Fruit fly (Drosophila melanogaster) whole organism, wandering third instar larva: ENCODE data around the gene CG33978.

Source experiments
- Abd-B ChIP-seq: fragments of >200 bp; optimal IDR thresholded peaks from 2 replicates; lab custom pipeline; 2017; ENCODE audit warnings: missing biosample characterization, missing genetic modification characterization
- CG9705 ChIP-seq: fragments of 200-800 bp; sonication (Bioruptor generic); optimal IDR thresholded peaks from 2 replicates; lab custom pipeline; 2018; ENCODE audit warnings: missing biosample characterization, mild to moderate bottlenecking, missing genetic modification characterization
- Dfd ChIP-seq: fragments of >200 bp; optimal IDR thresholded peaks from 2 replicates; lab custom pipeline; 2017; ENCODE audit warnings: missing biosample characterization, missing genetic modification characterization
- HLH106 ChIP-seq: fragments of 200-800 bp; optimal IDR thresholded peaks from 3 replicates; lab custom pipeline; 2019; ENCODE audit warnings: missing biosample characterization, mild to moderate bottlenecking, missing genetic modification characterization, moderate library complexity
- Hnf4 ChIP-seq: fragments of 200-800 bp; sonication (Bioruptor generic); optimal IDR thresholded peaks from 2 replicates; lab custom pipeline; 2016; ENCODE audit warnings: missing biosample characterization, mild to moderate bottlenecking, missing genetic modification characterization
- Hr78 ChIP-seq: fragments of >200 bp; optimal IDR thresholded peaks from 2 replicates; lab custom pipeline; 2017; ENCODE audit warnings: missing biosample characterization, missing genetic modification characterization
- Hr83 ChIP-seq: fragments of 200-300 bp; sonication (Bioruptor generic); optimal IDR thresholded peaks from 2 replicates; lab custom pipeline; 2016; ENCODE audit warnings: missing biosample characterization, mild to moderate bottlenecking, missing genetic modification characterization, moderate library complexity; ENCODE audit not compliant: poor library complexity, severe bottlenecking
- Jra ChIP-seq: sonication (Bioruptor generic); optimal IDR thresholded peaks from 2 replicates; lab custom pipeline; 2016; ENCODE audit warnings: missing biosample characterization, missing genetic modification characterization
- Mio ChIP-seq: sonication (Bioruptor generic); optimal IDR thresholded peaks from 2 replicates; lab custom pipeline; 2016; ENCODE audit warnings: missing biosample characterization, missing genetic modification characterization
- Myc ChIP-seq: fragments of >200 bp; optimal IDR thresholded peaks from 2 replicates; lab custom pipeline; 2017
- N ChIP-seq: fragments of >200 bp; optimal IDR thresholded peaks from 2 replicates; lab custom pipeline; 2018; ENCODE audit warnings: missing biosample characterization, missing external identifiers, missing genetic modification characterization
- OdsH ChIP-seq: fragments of 200-800 bp; sonication (Bioruptor generic); optimal IDR thresholded peaks from 2 replicates; lab custom pipeline; 2016; ENCODE audit warnings: missing biosample characterization, mild to moderate bottlenecking, missing genetic modification characterization
- Sp1 ChIP-seq: fragments of 200-800 bp; sonication (Bioruptor generic); optimal IDR thresholded peaks from 3 replicates; lab custom pipeline; 2019; ENCODE audit warnings: missing biosample characterization, mild to moderate bottlenecking, missing genetic modification characterization, moderate library complexity
- Vsx2 ChIP-seq: fragments of 200-300, 225-300 bp; sonication (Bioruptor generic); optimal IDR thresholded peaks from 2 replicates; lab custom pipeline; 2018; ENCODE audit warnings: missing biosample characterization, missing genetic modification characterization; ENCODE audit not compliant: partially characterized antibody
- br ChIP-seq: fragments of 200-800 bp; sonication (Bioruptor generic); optimal IDR thresholded peaks from 2 replicates; lab custom pipeline; 2016; ENCODE audit warnings: missing biosample characterization, missing genetic modification characterization
- brk ChIP-seq: fragments of 200-800 bp; sonication (Bioruptor generic); optimal IDR thresholded peaks from 2 replicates; lab custom pipeline; 2016; ENCODE audit warnings: missing biosample characterization, mild to moderate bottlenecking, missing genetic modification characterization
- dl ChIP-seq, 2 experiments: fragments of 175-275, 200-275 bp in 1 of 2; fragments of 200-275 bp in 1 of 2; sonication (Bioruptor generic); optimal IDR thresholded peaks; lab custom pipeline; 2018; ENCODE audit warnings: mild to moderate bottlenecking in 2 of 2, missing biosample characterization in 2 of 2, missing genetic modification characterization in 2 of 2, moderate library complexity in 2 of 2; ENCODE audit not compliant: partially characterized antibody in 2 of 2, insufficient read depth in 1 of 2
- dmrt93B ChIP-seq: fragments of 200-800 bp; sonication (Bioruptor generic); optimal IDR thresholded peaks from 2 replicates; lab custom pipeline; 2018; ENCODE audit warnings: missing biosample characterization, mild to moderate bottlenecking, missing genetic modification characterization
- ey ChIP-seq: fragments of 200-800 bp; sonication (Bioruptor generic); optimal IDR thresholded peaks from 2 replicates; lab custom pipeline; 2016; ENCODE audit warnings: missing biosample characterization, missing genetic modification characterization
- foxo ChIP-seq, 2 experiments: fragments of 200-800 bp; sonication (Bioruptor generic); optimal IDR thresholded peaks; 2 replicates in 1 of 2; 3 replicates in 1 of 2; lab custom pipeline; 2016 to 2017; ENCODE audit warnings: missing biosample characterization in 2 of 2, missing genetic modification characterization in 2 of 2
- h ChIP-seq: fragments of 200-800 bp; sonication (Bioruptor generic); optimal IDR thresholded peaks from 3 replicates; lab custom pipeline; 2016; ENCODE audit warnings: missing biosample characterization, mild to moderate bottlenecking, missing genetic modification characterization
- jim ChIP-seq: fragments of 175-275, 200-325 bp; sonication (Bioruptor generic); optimal IDR thresholded peaks from 2 replicates; lab custom pipeline; 2016; ENCODE audit warnings: missing biosample characterization, mild to moderate bottlenecking, missing genetic modification characterization
- lola ChIP-seq: fragments of >200 bp; optimal IDR thresholded peaks from 2 replicates; lab custom pipeline; 2017; ENCODE audit warnings: missing biosample characterization, missing genetic modification characterization
- pan ChIP-seq: fragments of >200 bp; optimal IDR thresholded peaks from 2 replicates; lab custom pipeline; 2017
- rgr ChIP-seq: fragments of 200-800 bp; sonication (Bioruptor generic); optimal IDR thresholded peaks from 3 replicates; lab custom pipeline; 2016; ENCODE audit warnings: missing biosample characterization, mild to moderate bottlenecking, missing genetic modification characterization
- sage ChIP-seq: fragments of 200-800 bp; sonication (Bioruptor generic); optimal IDR thresholded peaks from 2 replicates; lab custom pipeline; 2016; ENCODE audit warnings: missing biosample characterization, mild to moderate bottlenecking, missing genetic modification characterization
- sv ChIP-seq: fragments of 200-800 bp; sonication (Bioruptor generic); optimal IDR thresholded peaks from 3 replicates; lab custom pipeline; 2016; ENCODE audit warnings: missing biosample characterization, missing genetic modification characterization
- tai ChIP-seq: sonication (Bioruptor generic); optimal IDR thresholded peaks from 2 replicates; lab custom pipeline; 2016; ENCODE audit warnings: missing biosample characterization, missing genetic modification characterization
- usp ChIP-seq: fragments of >200 bp; optimal IDR thresholded peaks from 2 replicates; lab custom pipeline; 2017; ENCODE audit warnings: missing biosample characterization, missing genetic modification characterization
- woc ChIP-seq: sonication (Bioruptor generic); optimal IDR thresholded peaks from 2 replicates; lab custom pipeline; 2016; ENCODE audit warnings: missing biosample characterization, mild to moderate bottlenecking, missing genetic modification characterization

CG33978 gene

dm6 chr4:149123-149522, 26.3 kb downstream of the CG33978 start:
- peak; percentile 92 for TF ChIP-seq Dfd
- no peak for TF ChIP-seq pan
- TF ChIP-seq CG9705 (GFP tag; lab: Kevin White, UChicago): no peak

dm6 chr4:135953-136352, 39.5 kb downstream of the CG33978 start:
- TF ChIP-seq Vsx2 (GFP tag; lab: Kevin White, UChicago): no peak
- TF ChIP-seq lola (GFP tag; lab: Kevin White, UChicago): no peak
- no peak for TF ChIP-seq br (GFP tag; lab: Kevin White, UChicago)
- peak; percentile 14 for TF ChIP-seq Jra (GFP tag; lab: Kevin White, UChicago)
- peak; percentile 5 for TF ChIP-seq woc (GFP tag; lab: Kevin White, UChicago)

DNA sequence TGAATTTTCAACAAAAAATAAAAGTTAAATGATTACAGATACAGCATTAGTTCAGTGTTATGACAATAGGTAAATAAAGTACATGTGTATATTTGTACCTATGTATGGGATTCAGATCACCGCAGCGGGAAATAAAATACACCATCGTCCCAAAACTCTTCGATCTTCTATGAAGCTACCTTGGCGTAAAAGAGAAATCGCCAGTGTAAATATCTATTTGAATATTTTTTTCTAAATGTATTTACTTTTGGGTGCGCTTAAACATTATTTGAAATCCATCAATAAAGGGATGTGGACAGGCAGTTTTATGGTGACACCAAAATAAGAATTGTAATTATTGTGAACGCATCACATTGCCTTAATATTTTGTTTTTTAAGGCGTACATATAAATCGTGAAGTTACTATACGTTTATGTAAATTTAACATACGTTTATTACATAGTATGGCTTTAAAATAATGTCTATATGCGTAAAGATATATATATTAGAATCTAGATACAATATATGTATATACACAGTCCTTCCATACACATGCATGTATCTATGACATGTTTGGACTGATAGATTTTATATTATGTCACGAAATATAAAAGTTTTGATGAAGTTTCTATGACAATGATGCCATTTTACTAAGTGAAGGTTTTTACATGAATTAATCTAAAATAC, 43.3 kb downstream of the CG33978 start, which contains the start of gene anne:
Gene anne (plus strand): TSS at position 263 of the 666 bp plus-strand sequence.
- TF ChIP-seq HLH106 (tag; lab: Kevin White, UChicago): no peak
- TF ChIP-seq lola (GFP tag; lab: Kevin White, UChicago): no peak
- no peak for TF ChIP-seq Myc
- peak; percentile 53 for TF ChIP-seq N (GFP tag; lab: Kevin White, UChicago)
- peak; percentile 80 for TF ChIP-seq woc (GFP tag; lab: Kevin White, UChicago)
- no peak for TF ChIP-seq Sp1
- peak; percentile 75 for TF ChIP-seq rgr (GFP tag; lab: Kevin White, UChicago)
- TF ChIP-seq Vsx2 (GFP tag; lab: Kevin White, UChicago): peak; percentile 36
- TF ChIP-seq h (GFP tag; lab: Kevin White, UChicago): peak; percentile 6
- no peak for TF ChIP-seq sage
- TF ChIP-seq pan: no peak
- TF ChIP-seq CG9705 (GFP tag; lab: Kevin White, UChicago): peak; percentile 2
- TF ChIP-seq brk (GFP tag; lab: Kevin White, UChicago): peak; percentile 31
- no peak for TF ChIP-seq tai (GFP tag; lab: Kevin White, UChicago)
- TF ChIP-seq Mio (GFP tag; lab: Kevin White, UChicago): no peak
- no peak for TF ChIP-seq ey (GFP tag; lab: Kevin White, UChicago)
- no peak for TF ChIP-seq foxo (GFP tag; optimal IDR thresholded peaks at IDR 0.05; lab: Kevin White, UChicago)
- TF ChIP-seq jim (GFP tag; lab: Kevin White, UChicago): no peak
- TF ChIP-seq, all 38 proteins: peak for 7

DNA sequence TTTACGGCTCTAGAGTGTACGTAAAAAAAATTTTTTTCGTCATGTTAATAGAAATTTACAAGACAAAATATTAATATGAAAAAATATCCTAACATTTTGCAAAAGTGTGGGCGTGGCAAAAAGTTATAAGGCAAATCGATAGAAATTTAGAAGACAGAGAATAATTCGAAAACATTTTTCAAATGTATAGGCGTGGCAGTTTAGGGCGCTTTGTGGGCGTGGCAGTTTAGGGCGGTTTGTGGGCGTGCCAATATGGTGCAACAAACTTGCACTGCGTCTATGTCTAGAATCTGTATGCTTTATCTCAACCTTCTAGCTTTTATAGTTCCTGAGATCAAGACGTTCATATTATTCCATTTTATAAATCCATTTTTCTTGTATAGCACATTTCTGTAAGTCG, 44.4 kb downstream of the CG33978 start:
- TF ChIP-seq Dfd (peak; percentile 81), brk (GFP tag; lab: Kevin White, UChicago) (no peak), Hr83 (GFP tag; lab: Kevin White, UChicago) (no peak), rgr (GFP tag; lab: Kevin White, UChicago) (no peak), sv (GFP tag; lab: Kevin White, UChicago) (no peak), Abd-B (GFP tag; lab: Kevin White, UChicago) (no peak)

- TF ChIP-seq dmrt93B (GFP tag; lab: Kevin White, UChicago) (no peak), Myc (no peak), h (GFP tag; lab: Kevin White, UChicago) (no peak), Vsx2 (GFP tag; lab: Kevin White, UChicago) (no peak), Hnf4 (GFP tag; lab: Kevin White, UChicago) (no peak), rgr (GFP tag; lab: Kevin White, UChicago) (no peak), OdsH (GFP tag; lab: Kevin White, UChicago) (no peak), Jra (GFP tag; lab: Kevin White, UChicago) (no peak), Hr78 (GFP tag; lab: Kevin White, UChicago) (no peak), dl (GFP tag; optimal IDR thresholded peaks at IDR 0.05; lab: Kevin White, UChicago; ENCODE audit: insufficient read depth in 1 of 2, partially characterized antibody in 2 of 2) (no peak), br (GFP tag; lab: Kevin White, UChicago) (no peak), pan (no peak), usp (GFP tag; lab: Kevin White, UChicago) (no peak), tai (GFP tag; lab: Kevin White, UChicago) (no peak), ey (GFP tag; lab: Kevin White, UChicago) (no peak), N (GFP tag; lab: Kevin White, UChicago) (no peak)
These were observed 44.9 kb downstream of the CG33978 start for dm6 chr4:130558-130957.
